Worm (Caenorhabditis elegans): ENCODE results near the gene K11D12.11.
A peak's percentile ranks its signal among the peaks of the same experiment; 100 is the strongest.

The K11D12.11 gene

DNA sequence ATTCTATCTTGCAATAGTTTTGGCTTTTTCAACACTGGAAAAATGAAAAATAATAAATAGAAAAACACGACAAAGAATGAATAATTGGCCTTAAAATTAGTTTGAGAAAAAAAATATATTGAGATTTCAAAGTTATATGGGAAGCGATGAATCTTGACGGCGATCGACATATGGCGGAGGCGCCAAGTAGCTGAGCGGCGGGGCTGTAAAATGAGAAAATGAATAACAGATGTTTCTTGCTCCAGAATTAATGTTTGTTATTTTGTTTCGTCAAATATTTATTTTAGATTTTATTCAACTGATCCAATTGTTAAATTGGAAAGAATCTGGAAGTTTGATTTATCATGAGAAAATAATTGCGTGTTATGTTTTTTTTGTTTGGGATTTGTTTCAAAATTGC, at the start of gene K11D12.11:
TSS of gene K11D12.11 (minus strand) at position 42 of the 400 bp plus-strand sequence.
- TF ChIP-seq nhr-28 (tag; optimal IDR thresholded peaks at IDR 0.05), result no peak
- TF ChIP-seq zip-8 (tag; optimal IDR thresholded peaks at IDR 0.05), result no peak
- TF ChIP-seq nhr-237 (tag; optimal IDR thresholded peaks at IDR 0.05), result no peak
- no peak for TF ChIP-seq ceh-39 (tag; optimal IDR thresholded peaks at IDR 0.05)
- TF ChIP-seq flh-1 (GFP tag; optimal IDR thresholded peaks at IDR 0.05), result no peak
- TF ChIP-seq mab-5 (tag; optimal IDR thresholded peaks at IDR 0.05), result no peak
- no peak for TF ChIP-seq unc-39 (tag; optimal IDR thresholded peaks at IDR 0.05)
- no peak for TF ChIP-seq nhr-76 (tag; optimal IDR thresholded peaks at IDR 0.05)
- no peak for TF ChIP-seq hlh-1 (tag; optimal IDR thresholded peaks at IDR 0.05)
- no peak for TF ChIP-seq sptf-1 (tag; optimal IDR thresholded peaks at IDR 0.05)
- no peak for TF ChIP-seq lin-13 (tag; optimal IDR thresholded peaks at IDR 0.05)
- TF ChIP-seq ces-1 (GFP tag; optimal IDR thresholded peaks at IDR 0.05), result no peak
- no peak for TF ChIP-seq bed-3 (GFP tag; optimal IDR thresholded peaks at IDR 0.05)
- TF ChIP-seq ham-2 (GFP tag; optimal IDR thresholded peaks at IDR 0.05), result no peak

ce11 chrV:5088311-5088710, 48.9 kb upstream of the K11D12.11 start:
- TF ChIP-seq elt-1 (tag; optimal IDR thresholded peaks at IDR 0.05; ENCODE audit: borderline replicate concordance, insufficient read depth), result no peak
- TF ChIP-seq zip-8 (tag; optimal IDR thresholded peaks at IDR 0.05), result no peak

DNA sequence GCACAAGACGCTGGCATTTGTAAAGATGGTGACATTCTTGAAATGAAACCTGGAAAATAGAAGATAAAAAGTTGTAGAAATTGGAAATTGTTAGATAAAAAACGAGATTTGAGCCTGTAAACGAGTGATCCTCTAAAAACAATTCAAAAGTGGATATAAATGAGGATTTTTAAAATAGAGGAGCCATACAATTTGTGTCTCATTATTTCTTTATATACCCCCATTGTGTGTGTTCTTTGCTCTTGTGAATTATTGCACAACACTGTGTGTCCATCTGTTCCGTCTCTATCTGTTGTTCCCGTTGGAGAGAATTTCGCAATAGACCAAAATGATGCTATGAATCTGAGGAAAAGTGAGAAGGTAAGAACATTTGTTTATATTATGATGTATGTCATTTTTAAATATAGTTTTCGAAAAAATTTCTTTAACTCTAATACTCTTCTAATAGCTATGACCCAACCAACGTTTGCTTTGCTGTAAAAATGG, 47.6 kb upstream of the K11D12.11 start, which contains the start of gene Y58A7A.5:
TSS of gene Y58A7A.5 (minus strand) at position 51 of the 486 bp plus-strand sequence.
- TF ChIP-seq lsy-2 (tag; optimal IDR thresholded peaks at IDR 0.05) (no peak), zip-8 (tag; optimal IDR thresholded peaks at IDR 0.05) (peak; percentile 15)

DNA sequence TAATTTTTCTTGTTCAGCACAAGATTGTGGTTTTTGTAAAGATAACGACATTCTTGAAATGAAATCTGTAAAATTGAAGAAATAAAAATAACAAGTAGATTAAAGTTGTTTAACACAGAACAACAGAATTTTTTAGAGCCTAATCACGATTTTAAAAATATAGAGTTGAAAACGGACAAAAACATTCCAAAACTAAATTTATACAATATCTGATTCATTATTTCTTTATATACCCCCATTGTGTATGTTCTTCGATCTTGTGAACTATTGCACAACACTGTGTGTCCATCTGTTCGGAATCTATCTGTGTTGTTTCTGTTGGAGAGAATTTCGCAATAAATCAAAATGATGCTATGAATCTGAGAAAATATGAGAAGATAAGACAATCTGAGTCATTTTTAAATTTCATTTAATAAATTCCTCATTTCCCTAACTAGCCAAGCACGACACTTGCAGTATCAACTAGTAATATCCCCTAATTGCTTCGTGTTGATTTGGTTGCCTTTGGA, 45.6 kb upstream of the K11D12.11 start, which contains the start of gene Y58A7A.4:
TSS of gene Y58A7A.4 (minus strand) at position 51 of the 509 bp plus-strand sequence.
- TF ChIP-seq lin-32 (GFP tag; optimal IDR thresholded peaks at IDR 0.05) (no peak), nhr-237 (tag; optimal IDR thresholded peaks at IDR 0.05) (no peak), blmp-1 (tag; optimal IDR thresholded peaks at IDR 0.05) (no peak), mep-1 (tag; optimal IDR thresholded peaks at IDR 0.05) (no peak), elt-1 (tag; optimal IDR thresholded peaks at IDR 0.05; ENCODE audit: borderline replicate concordance, insufficient read depth) (no peak), ceh-43 (GFP tag; optimal IDR thresholded peaks at IDR 0.05) (no peak), ham-2 (GFP tag; optimal IDR thresholded peaks at IDR 0.05) (no peak), nhr-76 (tag; optimal IDR thresholded peaks at IDR 0.05) (no peak), sptf-1 (tag; optimal IDR thresholded peaks at IDR 0.05) (no peak), M03D4.4 (tag; optimal IDR thresholded peaks at IDR 0.05) (no peak), mls-2 (tag; optimal IDR thresholded peaks at IDR 0.05) (no peak), nhr-12 (tag; optimal IDR thresholded peaks at IDR 0.05) (no peak), sem-2 (GFP tag; optimal IDR thresholded peaks at IDR 0.05) (no peak), hlh-1 (tag; optimal IDR thresholded peaks at IDR 0.05) (no peak), flh-1 (GFP tag; optimal IDR thresholded peaks at IDR 0.05) (no peak), lsy-2 (tag; optimal IDR thresholded peaks at IDR 0.05) (no peak), unc-62 (GFP tag; optimal IDR thresholded peaks at IDR 0.05) (no peak)

ce11 chrV:5080853-5081338, 41.5 kb upstream of the K11D12.11 start, which contains the start of gene Y58A7A.3:
Y58A7A.3 (minus strand) TSS chrV:5080903.
- TF ChIP-seq mep-1 (tag; optimal IDR thresholded peaks at IDR 0.05) (no peak), zip-8 (tag; optimal IDR thresholded peaks at IDR 0.05) (peak; percentile 1), ceh-39 (tag; optimal IDR thresholded peaks at IDR 0.05) (no peak), elt-3 (tag; optimal IDR thresholded peaks at IDR 0.05) (peak; percentile 86)

DNA sequence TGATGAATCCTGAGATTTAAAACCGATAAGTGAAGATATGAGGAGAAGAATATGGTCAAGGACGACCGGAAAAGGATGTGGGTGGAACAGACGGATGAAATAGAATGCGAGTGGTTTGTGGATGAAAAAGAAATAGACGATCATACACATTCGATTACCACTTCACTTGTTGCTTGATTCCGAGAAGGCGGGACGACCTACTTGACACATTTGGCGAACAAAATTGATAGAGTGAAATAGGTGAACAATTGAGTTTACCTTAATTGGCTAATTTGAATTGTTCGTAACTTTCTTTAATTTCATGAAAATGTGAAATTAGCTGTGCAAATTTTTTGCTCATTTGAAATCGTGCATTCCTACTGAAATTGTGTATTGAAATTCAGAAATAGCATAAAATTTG, 32.7 kb upstream of the K11D12.11 start, which contains the start of gene Y58A7A.2:
TSS of gene Y58A7A.2 (minus strand) at position 101 of the 400 bp plus-strand sequence.
- TF ChIP-seq nhr-2 (tag; optimal IDR thresholded peaks at IDR 0.05) (no peak), tbx-8 (GFP tag; optimal IDR thresholded peaks at IDR 0.05) (no peak), ztf-11 (tag; optimal IDR thresholded peaks at IDR 0.05) (no peak), lin-13 (tag; optimal IDR thresholded peaks at IDR 0.05) (no peak), zip-8 (tag; optimal IDR thresholded peaks at IDR 0.05) (no peak), bed-3 (GFP tag; optimal IDR thresholded peaks at IDR 0.05) (no peak), mab-5 (tag; optimal IDR thresholded peaks at IDR 0.05) (no peak), cnd-1 (tag; optimal IDR thresholded peaks at IDR 0.05) (no peak), snpc-4 (tag; optimal IDR thresholded peaks at IDR 0.05) (no peak), M03D4.4 (tag; optimal IDR thresholded peaks at IDR 0.05) (no peak), ceh-39 (tag; optimal IDR thresholded peaks at IDR 0.05) (no peak), lsy-2 (tag; optimal IDR thresholded peaks at IDR 0.05) (no peak), unc-120 (tag; optimal IDR thresholded peaks at IDR 0.05; ENCODE audit: poor library complexity, severe bottlenecking) (no peak), unc-39 (tag; optimal IDR thresholded peaks at IDR 0.05) (no peak), sptf-1 (tag; optimal IDR thresholded peaks at IDR 0.05) (no peak), unc-62 (GFP tag; optimal IDR thresholded peaks at IDR 0.05) (no peak), pha-4 (tag; optimal IDR thresholded peaks at IDR 0.05) (no peak)
